Worm (Caenorhabditis elegans) whole organism, L2 larva: ENCODE measurements around the gene T16G12.9.

Experiments
- C34F6.9 ChIP-seq: fragments of 150-350 bp; optimal IDR thresholded peaks from 2 replicates; lab custom pipeline; 2014; ENCODE audit warnings: missing biosample characterization, missing genetic modification characterization
- F13H6.1 ChIP-seq: sonication (generic microtip); optimal IDR thresholded peaks from 2 replicates; lab custom pipeline; 2016; ENCODE audit warnings: missing genetic modification characterization, missing compliant biosample characterization
- R02D3.7 ChIP-seq: fragments of 150-350 bp; optimal IDR thresholded peaks from 2 replicates; lab custom pipeline; 2014; ENCODE audit warnings: missing biosample characterization, missing genetic modification characterization
- Y55F3AM.14 ChIP-seq: fragments of 200-800 bp; sonication (Bioruptor generic); optimal IDR thresholded peaks from 2 replicates; lab custom pipeline; 2018; ENCODE audit warnings: mild to moderate bottlenecking, missing genetic modification characterization, missing compliant biosample characterization
- alr-1 ChIP-seq: fragments of 150-350 bp; optimal IDR thresholded peaks from 2 replicates; lab custom pipeline; 2014; ENCODE audit warnings: missing biosample characterization, missing genetic modification characterization
- aly-2 ChIP-seq: fragments of 150-350 bp; optimal IDR thresholded peaks from 2 replicates; lab custom pipeline; 2014; ENCODE audit warnings: missing biosample characterization, missing genetic modification characterization
- ama-1 ChIP-seq: fragments of 150-350 bp; optimal IDR thresholded peaks from 2 replicates; lab custom pipeline; 2018; ENCODE audit warnings: inconsistent platforms
- blmp-1 ChIP-seq: sonication (generic microtip); optimal IDR thresholded peaks from 2 replicates; lab custom pipeline; 2017; ENCODE audit warnings: missing genetic modification characterization, mild to moderate bottlenecking, missing compliant biosample characterization, antibody characterized with exemption, moderate library complexity; ENCODE audit not compliant: insufficient read depth
- ceh-16 ChIP-seq: fragments of 150-350 bp; optimal IDR thresholded peaks from 2 replicates; lab custom pipeline; 2014; ENCODE audit warnings: missing biosample characterization, missing genetic modification characterization
- ceh-82 ChIP-seq: fragments of 150-350 bp; optimal IDR thresholded peaks from 2 replicates; lab custom pipeline; 2014; ENCODE audit warnings: missing biosample characterization, missing genetic modification characterization
- crh-2 ChIP-seq: sonication (generic microtip); optimal IDR thresholded peaks from 2 replicates; lab custom pipeline; 2017; ENCODE audit warnings: missing biosample characterization, missing genetic modification characterization
- dmd-4 ChIP-seq: sonication (generic microtip); optimal IDR thresholded peaks from 2 replicates; lab custom pipeline; 2017; ENCODE audit warnings: missing biosample characterization, missing genetic modification characterization
- egl-27 ChIP-seq: sonication (generic microtip); optimal IDR thresholded peaks from 3 replicates; lab custom pipeline; 2017; ENCODE audit warnings: missing biosample characterization, missing genetic modification reagents, missing genetic modification characterization
- elt-1 ChIP-seq: fragments of 150-350 bp; optimal IDR thresholded peaks from 2 replicates; lab custom pipeline; 2014; ENCODE audit warnings: missing biosample characterization, missing genetic modification characterization
- elt-3 ChIP-seq: sonication (generic microtip); optimal IDR thresholded peaks from 2 replicates; lab custom pipeline; 2017; ENCODE audit warnings: missing biosample characterization, missing genetic modification characterization
- fos-1 ChIP-seq: fragments of 150-350 bp; optimal IDR thresholded peaks from 2 replicates; lab custom pipeline; 2014; ENCODE audit warnings: missing biosample characterization, missing genetic modification characterization
- lin-11 ChIP-seq: fragments of 150-350 bp; sonication (generic microtip); optimal IDR thresholded peaks from 2 replicates; lab custom pipeline; 2014; ENCODE audit warnings: missing biosample characterization, missing genetic modification characterization, inconsistent platforms, mixed read lengths
- lin-13 ChIP-seq: fragments of 150-350 bp; optimal IDR thresholded peaks from 2 replicates; lab custom pipeline; 2014; ENCODE audit warnings: missing biosample characterization, missing genetic modification reagents, missing genetic modification characterization
- lin-39 ChIP-seq: fragments of 150-350 bp; optimal IDR thresholded peaks from 2 replicates; lab custom pipeline; 2014; ENCODE audit warnings: missing biosample characterization, missing genetic modification reagents, missing genetic modification characterization
- lsy-2 ChIP-seq, 2 experiments: fragments of 150-350 bp in 1 of 2; sonication (generic microtip) in 1 of 2; optimal IDR thresholded peaks; 2 replicates each; lab custom pipeline; 2014 to 2017; ENCODE audit warnings: missing biosample characterization in 2 of 2, missing genetic modification characterization in 2 of 2
- mab-5 ChIP-seq: fragments of 150-350 bp; optimal IDR thresholded peaks from 2 replicates; lab custom pipeline; 2014; ENCODE audit warnings: missing biosample characterization, missing genetic modification characterization
- mbf-1 ChIP-seq: sonication (generic microtip); optimal IDR thresholded peaks from 2 replicates; lab custom pipeline; 2017; ENCODE audit warnings: missing biosample characterization, missing genetic modification characterization
- mdl-1 ChIP-seq, 2 experiments: fragments of 150-350 bp in 1 of 2; sonication (generic microtip) in 1 of 2; optimal IDR thresholded peaks; 2 replicates each; lab custom pipeline; 2017; ENCODE audit warnings: missing biosample characterization in 2 of 2, missing genetic modification characterization in 2 of 2
- nhr-10 ChIP-seq: sonication (generic microtip); optimal IDR thresholded peaks from 2 replicates; lab custom pipeline; 2017; ENCODE audit warnings: missing biosample characterization, missing genetic modification characterization
- nhr-11 ChIP-seq: fragments of 150-350 bp; optimal IDR thresholded peaks from 2 replicates; lab custom pipeline; 2014; ENCODE audit warnings: missing biosample characterization, missing genetic modification characterization
- nhr-129 ChIP-seq: fragments of 150-350 bp; optimal IDR thresholded peaks from 2 replicates; lab custom pipeline; 2014; ENCODE audit warnings: missing biosample characterization, missing genetic modification characterization
- nhr-21 ChIP-seq: fragments of 150-350 bp; optimal IDR thresholded peaks from 2 replicates; lab custom pipeline; 2014; ENCODE audit warnings: missing biosample characterization, missing genetic modification characterization
- nhr-23 ChIP-seq: fragments of 150-350 bp; optimal IDR thresholded peaks from 2 replicates; lab custom pipeline; 2014; ENCODE audit warnings: missing biosample characterization, missing genetic modification reagents, missing genetic modification characterization
- nhr-237 ChIP-seq: fragments of 150-350 bp; optimal IDR thresholded peaks from 2 replicates; lab custom pipeline; 2014; ENCODE audit warnings: missing biosample characterization, missing genetic modification characterization
- nhr-25 ChIP-seq: fragments of 150-350 bp; sonication (generic microtip); optimal IDR thresholded peaks from 3 replicates; lab custom pipeline; 2014; ENCODE audit warnings: missing biosample characterization, missing genetic modification characterization
- nhr-6 ChIP-seq: fragments of 150-350 bp; optimal IDR thresholded peaks from 2 replicates; lab custom pipeline; 2014; ENCODE audit warnings: missing biosample characterization, missing genetic modification characterization
- peb-1 ChIP-seq: fragments of 150-350 bp; optimal IDR thresholded peaks from 2 replicates; lab custom pipeline; 2014; ENCODE audit warnings: missing biosample characterization, missing genetic modification characterization
- sem-4 ChIP-seq: fragments of 150-350 bp; optimal IDR thresholded peaks from 2 replicates; lab custom pipeline; 2014; ENCODE audit warnings: missing biosample characterization, missing genetic modification reagents, missing genetic modification characterization
- skn-1 ChIP-seq: sonication (generic microtip); optimal IDR thresholded peaks from 2 replicates; lab custom pipeline; 2017; ENCODE audit warnings: missing biosample characterization, missing genetic modification characterization
- sma-3 ChIP-seq: sonication (generic microtip); optimal IDR thresholded peaks from 2 replicates; lab custom pipeline; 2016; ENCODE audit warnings: missing genetic modification reagents, missing genetic modification characterization, missing compliant biosample characterization
- sma-9 ChIP-seq, 2 experiments: fragments of 150-350 bp in 1 of 2; sonication (generic microtip) in 1 of 2; optimal IDR thresholded peaks; 2 replicates each; lab custom pipeline; 2014 to 2016; ENCODE audit warnings: missing genetic modification characterization in 2 of 2, mild to moderate bottlenecking in 1 of 2, missing biosample characterization in 1 of 2, missing compliant biosample characterization in 1 of 2, missing genetic modification reagents in 1 of 2, moderate library complexity in 1 of 2
- snpc-4 ChIP-seq: fragments of 150-350 bp; optimal IDR thresholded peaks from 2 replicates; lab custom pipeline; 2014; ENCODE audit warnings: missing biosample characterization, missing genetic modification characterization
- unc-39 ChIP-seq: fragments of 150-350 bp; optimal IDR thresholded peaks from 2 replicates; lab custom pipeline; 2014; ENCODE audit warnings: missing biosample characterization, missing genetic modification characterization
- unc-55 ChIP-seq: fragments of 150-350 bp; sonication (generic microtip); optimal IDR thresholded peaks from 3 replicates; lab custom pipeline; 2014; ENCODE audit warnings: missing biosample characterization, missing genetic modification reagents, missing genetic modification characterization
- unc-62 ChIP-seq: fragments of 150-350 bp; optimal IDR thresholded peaks from 2 replicates; lab custom pipeline; 2014; ENCODE audit warnings: missing biosample characterization, missing genetic modification reagents, missing genetic modification characterization
- zag-1 ChIP-seq: fragments of 150-350 bp; optimal IDR thresholded peaks from 2 replicates; lab custom pipeline; 2014; ENCODE audit warnings: missing biosample characterization, missing genetic modification characterization
- ztf-1 ChIP-seq: fragments of 200-800 bp; sonication (Bioruptor generic); conservative IDR thresholded peaks from 2 replicates; pipeline ENCODE4 v1.3.6; 2022; ENCODE audit warnings: missing genetic modification characterization, missing compliant biosample characterization
- ztf-11 ChIP-seq: sonication (generic microtip); optimal IDR thresholded peaks from 2 replicates; lab custom pipeline; 2017; ENCODE audit warnings: missing biosample characterization, missing genetic modification characterization
- ztf-4 ChIP-seq: fragments of 150-350 bp; optimal IDR thresholded peaks from 2 replicates; lab custom pipeline; 2014; ENCODE audit warnings: missing biosample characterization, missing genetic modification characterization

T16G12.9 gene

DNA sequence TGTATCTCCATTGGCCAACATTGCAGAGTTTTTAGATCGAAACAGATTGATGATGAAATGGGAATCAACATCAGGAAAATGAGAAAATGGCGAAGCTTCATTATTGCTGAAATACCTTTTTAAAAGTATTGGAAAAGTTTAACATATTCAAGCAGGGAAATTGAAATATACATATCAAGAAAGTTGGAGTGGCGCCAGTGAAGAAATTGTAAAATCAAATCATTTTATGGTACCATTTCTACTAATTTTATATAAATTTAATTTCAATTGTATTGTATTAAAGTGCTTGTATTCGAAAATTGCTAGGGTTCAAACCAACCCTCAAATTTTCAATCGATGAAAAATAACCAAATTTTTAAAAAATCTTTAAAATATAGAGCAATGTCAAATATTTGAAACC, 28.3 kb upstream of the T16G12.9 start, which contains the start of gene srt-55:
srt-55 (minus strand) TSS at position 101 of the 400 bp plus-strand sequence.
- TF ChIP-seq skn-1 (tag; lab: Kevin White, UChicago) (no peak), nhr-23 (no peak), ztf-1 (GFP tag; lab: Robert Waterston, UW) (no peak), nhr-21 (tag; lab: Kevin White, UChicago) (no peak), peb-1 (tag; lab: Kevin White, UChicago) (no peak), fos-1 (tag; lab: Kevin White, UChicago) (no peak)
- TF ChIP-seq, all 48 proteins: peak for 0

ce11 chrIII:10101352-10101751, 23.3 kb upstream of the T16G12.9 start, which contains the start of gene kel-10:
TSS of gene kel-10 (minus strand) at chrIII:10101452.
- TF ChIP-seq elt-3 (tag; lab: Kevin White, UChicago) (no peak), sma-9 (GFP tag; optimal IDR thresholded peaks at IDR 0.05; lab: Kevin White, UChicago) (no peak), sma-9 (tag; optimal IDR thresholded peaks at IDR 0.05; lab: Kevin White, UChicago) (no peak), unc-55 (GFP tag; lab: Kevin White, UChicago) (no peak), unc-39 (tag; lab: Kevin White, UChicago) (no peak), F13H6.1 (tag; lab: Kevin White, UChicago) (no peak), fos-1 (tag; lab: Kevin White, UChicago) (no peak), ztf-11 (tag; lab: Kevin White, UChicago) (no peak), lsy-2 (tag; optimal IDR thresholded peaks at IDR 0.05; lab: Kevin White, UChicago) (no peak), sma-3 (GFP tag; lab: Kevin White, UChicago) (no peak), sem-4 (tag; lab: Kevin White, UChicago) (no peak)

DNA sequence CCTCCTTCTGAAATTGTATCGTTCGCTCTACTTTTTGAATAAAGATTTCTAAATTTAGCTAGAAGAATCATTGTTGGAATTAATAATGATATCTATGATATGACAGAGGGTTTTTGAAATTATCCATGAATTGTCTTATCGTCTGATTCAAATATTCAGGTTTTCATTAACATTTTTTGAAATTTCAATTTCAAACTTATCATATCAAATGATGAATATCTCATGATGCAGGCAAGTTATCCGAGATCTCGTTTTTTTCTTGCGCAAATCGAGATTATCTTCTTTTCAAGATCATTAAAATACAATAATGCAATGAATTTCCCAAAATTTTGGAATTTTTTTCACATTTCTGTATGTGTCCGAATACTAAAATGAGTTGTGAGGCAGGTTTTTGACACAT, 19.9 kb upstream of the T16G12.9 start, which contains the start of gene spop-1:
spop-1 (minus strand) TSS at position 101 of the 400 bp plus-strand sequence.
- no peak for TF ChIP-seq skn-1 (tag; lab: Kevin White, UChicago)
- no peak for TF ChIP-seq unc-39 (tag; lab: Kevin White, UChicago)
- no peak for TF ChIP-seq lin-39 (tag; lab: Kevin White, UChicago)
- no peak for TF ChIP-seq mdl-1 (tag; optimal IDR thresholded peaks at IDR 0.05; lab: Kevin White, UChicago)
- TF ChIP-seq alr-1 (tag; lab: Kevin White, UChicago) = no peak
- TF ChIP-seq aly-2 = no peak
- no peak for TF ChIP-seq mab-5 (tag; lab: Kevin White, UChicago)
- TF ChIP-seq ama-1 (lab: Kevin White, UChicago) = no peak
- TF ChIP-seq nhr-129 (tag; lab: Kevin White, UChicago) = no peak
- no peak for TF ChIP-seq dmd-4
- no peak for TF ChIP-seq ceh-82
- no peak for TF ChIP-seq nhr-11 (tag; lab: Kevin White, UChicago)

DNA sequence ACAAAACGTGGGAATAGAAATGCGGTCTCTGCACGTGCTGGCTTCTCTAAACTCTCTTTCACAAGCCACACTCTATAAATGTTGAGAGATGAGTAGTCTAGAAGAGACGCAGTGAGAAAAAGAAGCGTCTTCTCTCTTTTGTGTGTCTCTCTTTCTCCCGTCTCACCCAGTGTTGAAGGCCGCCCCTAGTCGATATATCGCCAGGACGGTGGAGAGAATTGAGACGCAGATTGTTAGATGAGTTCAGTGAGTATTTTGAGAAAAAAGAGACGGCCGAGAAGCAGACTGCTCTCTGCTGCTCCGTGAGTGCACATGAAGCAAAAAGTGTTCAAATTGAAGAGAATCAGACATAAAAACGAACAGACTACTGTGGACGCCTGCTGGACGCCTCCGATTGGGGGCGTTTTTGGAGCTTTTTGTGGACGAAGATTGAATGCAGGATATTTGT, 18.5 kb upstream of the T16G12.9 start:
- TF ChIP-seq mab-5 (tag; lab: Kevin White, UChicago) (peak; percentile 85), ztf-11 (tag; lab: Kevin White, UChicago) (no peak), unc-62 (GFP tag; lab: Kevin White, UChicago) (peak; percentile 80), C34F6.9 (tag; lab: Kevin White, UChicago) (peak; percentile 97), dmd-4 (no peak), zag-1 (peak; percentile 86), nhr-23 (no peak), lin-13 (GFP tag; lab: Kevin White, UChicago) (peak; percentile 83), F13H6.1 (tag; lab: Kevin White, UChicago) (peak; percentile 97), blmp-1 (tag; lab: Kevin White, UChicago) (peak; percentile 20), elt-1 (tag; lab: Kevin White, UChicago) (no peak), crh-2 (tag; lab: Kevin White, UChicago) (peak; percentile 90), nhr-10 (tag; lab: Kevin White, UChicago) (no peak), nhr-237 (tag; lab: Kevin White, UChicago) (peak; percentile 60), nhr-11 (tag; lab: Kevin White, UChicago) (no peak), ztf-4 (peak; percentile 86), lin-11 (peak; percentile 84), elt-3 (tag; lab: Kevin White, UChicago) (no peak), R02D3.7 (peak; percentile 18), nhr-6 (tag; lab: Kevin White, UChicago) (peak; percentile 89), peb-1 (tag; lab: Kevin White, UChicago) (no peak), ceh-16 (no peak), sem-4 (tag; lab: Kevin White, UChicago) (peak; percentile 85), snpc-4 (tag; lab: Kevin White, UChicago) (peak; percentile 54), egl-27 (tag; lab: Kevin White, UChicago) (peak; percentile 94), aly-2 (no peak), mbf-1 (tag; lab: Kevin White, UChicago) (no peak), nhr-21 (tag; lab: Kevin White, UChicago) (peak; percentile 85), Y55F3AM.14 (GFP tag; lab: Kevin White, UChicago) (peak; percentile 22), alr-1 (tag; lab: Kevin White, UChicago) (no peak), nhr-25 (tag; lab: Kevin White, UChicago) (peak; percentile 77), ama-1 (lab: Kevin White, UChicago) (no peak), unc-39 (tag; lab: Kevin White, UChicago) (no peak), sma-9 (GFP tag; optimal IDR thresholded peaks at IDR 0.05; lab: Kevin White, UChicago) (peak; percentile 94), sma-9 (tag; optimal IDR thresholded peaks at IDR 0.05; lab: Kevin White, UChicago) (no peak), sma-3 (GFP tag; lab: Kevin White, UChicago) (peak; percentile 77)
